Fruit fly (Drosophila melanogaster) whole organism, prepupa: ENCODE measurements around the gene mRpL44.

Experiments used
- CG3032 ChIP-seq: fragments of 200-800 bp; optimal IDR thresholded peaks from 2 replicates; lab custom pipeline; 2019; ENCODE audit warnings: missing biosample characterization, mild to moderate bottlenecking, missing genetic modification characterization, moderate library complexity
- CG8119 ChIP-seq: fragments of 200-800 bp; sonication (Bioruptor generic); IDR thresholded peaks from 3 replicates; pipeline ENCODE4 v1.3.6; 2022; ENCODE audit warnings: missing biosample characterization, missing genetic modification characterization
- Eip75B ChIP-seq: fragments of 200-800 bp; sonication (Bioruptor generic); optimal IDR thresholded peaks from 3 replicates; lab custom pipeline; 2016; ENCODE audit warnings: missing biosample characterization, missing genetic modification characterization
- Met ChIP-seq: fragments of 200-800 bp; sonication (Bioruptor generic); optimal IDR thresholded peaks from 3 replicates; lab custom pipeline; 2016; ENCODE audit warnings: missing biosample characterization, missing genetic modification characterization

DNA sequence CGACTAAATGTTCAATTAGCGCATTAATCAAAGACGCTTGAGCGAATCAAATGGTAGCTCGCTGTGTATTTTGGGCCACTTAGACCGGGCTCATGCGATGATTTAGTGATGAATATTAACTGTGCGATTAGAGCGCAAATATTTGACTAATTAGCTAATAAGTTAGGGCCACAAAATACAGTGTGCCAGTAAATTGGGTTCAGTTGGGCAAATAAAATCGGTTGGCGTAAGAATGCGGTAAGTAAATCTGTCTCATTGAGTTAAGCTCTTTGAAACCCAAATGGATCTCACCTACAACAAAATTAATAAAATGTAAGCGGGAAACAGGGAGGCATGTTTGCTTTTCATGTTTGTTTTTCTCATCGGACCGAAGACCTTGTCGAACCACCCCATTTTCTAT is 50.0 kb downstream of the mRpL44 start:
- TF ChIP-seq CG8119 = no peak
- no peak for TF ChIP-seq CG3032 (tag; lab: Kevin White, UChicago)
- no peak for TF ChIP-seq Met (GFP tag; lab: Kevin White, UChicago)
- TF ChIP-seq Eip75B (GFP tag; lab: Kevin White, UChicago) = no peak
